Fruit fly (Drosophila melanogaster): ENCODE measurements around the gene RpS19b.

DNA sequence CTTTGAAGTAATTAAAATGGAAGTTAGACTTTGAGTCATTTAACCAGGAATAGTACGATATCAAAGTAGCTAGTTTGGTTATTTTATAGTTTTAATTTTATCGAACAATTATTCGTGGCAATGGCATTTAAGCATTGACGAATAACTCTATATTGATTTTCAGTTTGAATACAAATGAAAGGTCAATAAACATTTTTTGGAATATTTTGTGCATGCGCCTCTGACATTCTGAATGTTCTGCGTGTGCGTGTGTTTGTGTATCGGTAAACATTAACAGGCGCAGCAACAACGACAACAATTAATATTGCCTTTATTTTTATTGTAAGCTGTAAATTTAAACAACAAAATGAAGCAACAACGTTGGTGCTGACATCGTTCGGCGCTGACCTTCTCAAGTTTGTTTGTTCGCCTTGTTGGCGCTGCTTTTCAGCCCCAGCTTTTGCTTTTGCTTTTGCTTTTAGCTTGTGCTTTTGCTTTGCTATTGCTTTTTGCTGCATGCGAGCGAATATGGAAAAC lies 23.9 kb downstream of the RpS19b start:
- TF ChIP-seq Dfd (GFP tag; optimal IDR thresholded peaks at IDR 0.05) (no peak), br (GFP tag; optimal IDR thresholded peaks at IDR 0.05) (peak; percentile 67), psq (GFP tag; optimal IDR thresholded peaks at IDR 0.05) (peak; percentile 61), HLH106 (tag; optimal IDR thresholded peaks at IDR 0.05) (peak; percentile 55), dmrt93B (GFP tag; optimal IDR thresholded peaks at IDR 0.05) (peak; percentile 48), Mio (GFP tag; optimal IDR thresholded peaks at IDR 0.05) (no peak), Dif (GFP tag; optimal IDR thresholded peaks at IDR 0.05; ENCODE audit: partially characterized antibody) (no peak)

All from whole organism, wandering third instar larva.